Fruit fly (Drosophila melanogaster) whole organism, embryonic: ENCODE data around the gene Pdh.

Experiments
- Atf3 ChIP-seq: fragments of 200-800 bp; sonication (Bioruptor generic); optimal IDR thresholded peaks from 3 replicates; lab custom pipeline; 2016; ENCODE audit warnings: missing biosample characterization, missing genetic modification characterization
- Atf6 ChIP-seq: fragments of 200-800 bp; sonication (Bioruptor generic); IDR thresholded peaks from 2 replicates; pipeline ENCODE4 v1.3.6; 2022; ENCODE audit warnings: missing biosample characterization, missing genetic modification characterization
- B-H1 ChIP-seq: fragments of 200-800 bp; sonication (Bioruptor generic); IDR thresholded peaks from 3 replicates; pipeline ENCODE4 v1.3.6; 2022; ENCODE audit warnings: missing biosample characterization, missing genetic modification characterization
- CG10274 ChIP-seq: fragments of 200-800 bp; sonication (Bioruptor generic); optimal IDR thresholded peaks from 3 replicates; lab custom pipeline; 2017; ENCODE audit warnings: missing biosample characterization, mild to moderate bottlenecking, missing genetic modification characterization
- CG10321 ChIP-seq: fragments of 200-800 bp; sonication (Bioruptor generic); IDR thresholded peaks from 2 replicates; pipeline ENCODE4 v1.3.6; 2022; ENCODE audit warnings: missing biosample characterization, missing genetic modification characterization
- CG10366 ChIP-seq: fragments of 200-800 bp; sonication (Bioruptor generic); IDR thresholded peaks from 2 replicates; pipeline ENCODE4 v1.3.6; 2022; ENCODE audit warnings: missing biosample characterization, missing genetic modification characterization
- CG14965 ChIP-seq: fragments of 200-800 bp; sonication (Bioruptor generic); optimal IDR thresholded peaks from 2 replicates; lab custom pipeline; 2016; ENCODE audit warnings: missing biosample characterization, missing genetic modification characterization, borderline replicate concordance
- CG15269 ChIP-seq: fragments of 200-800 bp; sonication (Bioruptor generic); optimal IDR thresholded peaks from 2 replicates; lab custom pipeline; 2018; ENCODE audit warnings: missing biosample characterization, mild to moderate bottlenecking, missing genetic modification characterization, moderate library complexity
- CG1647 ChIP-seq: fragments of 200-800 bp; sonication (Bioruptor generic); optimal IDR thresholded peaks from 3 replicates; lab custom pipeline; 2016; ENCODE audit warnings: missing biosample characterization, missing genetic modification characterization
- CG2199 ChIP-seq: fragments of 200-800 bp; sonication (Bioruptor generic); IDR thresholded peaks from 3 replicates; pipeline ENCODE4 v1.3.6; 2022; ENCODE audit warnings: missing biosample characterization, missing genetic modification characterization
- CG3726 ChIP-seq: fragments of 200-800 bp; sonication (Bioruptor generic); IDR thresholded peaks from 3 replicates; pipeline ENCODE4, ENCODE4 v1.3.6; 2022; ENCODE audit warnings: missing biosample characterization, missing genetic modification characterization
- CG3995 ChIP-seq: fragments of 200-800 bp; sonication (Bioruptor generic); optimal IDR thresholded peaks from 3 replicates; lab custom pipeline; 2016; ENCODE audit warnings: missing biosample characterization, missing genetic modification characterization
- CG4424 ChIP-seq: fragments of 200-800 bp; sonication (Bioruptor generic); optimal IDR thresholded peaks from 3 replicates; lab custom pipeline; 2016; ENCODE audit warnings: missing biosample characterization, missing genetic modification characterization
- CG8089 ChIP-seq: fragments of 200-800 bp; sonication (Bioruptor generic); optimal IDR thresholded peaks from 3 replicates; lab custom pipeline; 2016; ENCODE audit warnings: missing biosample characterization, missing genetic modification characterization
- CG8281 ChIP-seq: fragments of 200-800 bp; sonication (Bioruptor generic); optimal IDR thresholded peaks from 2 replicates; lab custom pipeline; 2018; ENCODE audit warnings: missing biosample characterization, mild to moderate bottlenecking, missing genetic modification characterization, moderate library complexity
- CG8290 ChIP-seq, 3 experiments: fragments of 200-800 bp; sonication (Bioruptor generic); optimal IDR thresholded peaks; 2 replicates each; lab custom pipeline; 2016 to 2019; ENCODE audit warnings: missing biosample characterization in 3 of 3, missing genetic modification characterization in 3 of 3, mild to moderate bottlenecking in 2 of 3, moderate library complexity in 1 of 3
- CG8478 ChIP-seq: fragments of >200 bp; optimal IDR thresholded peaks from 2 replicates; lab custom pipeline; 2018
- Chrac-16 ChIP-seq: fragments of 200-800 bp; sonication (Bioruptor generic); optimal IDR thresholded peaks from 3 replicates; lab custom pipeline; 2016; ENCODE audit warnings: missing biosample characterization, missing genetic modification characterization
- Dad ChIP-seq: fragments of 200-800 bp; sonication (Bioruptor generic); optimal IDR thresholded peaks from 3 replicates; lab custom pipeline; 2016; ENCODE audit warnings: missing biosample characterization, missing genetic modification characterization
- Dip3 ChIP-seq: fragments of 200-800 bp; sonication (Bioruptor generic); optimal IDR thresholded peaks from 3 replicates; lab custom pipeline; 2016; ENCODE audit warnings: missing biosample characterization, missing genetic modification characterization
- Dref ChIP-seq: fragments of 200-800 bp; sonication (Bioruptor generic); IDR thresholded peaks from 2 replicates; pipeline ENCODE4 v1.3.6; 2022; ENCODE audit warnings: missing biosample characterization, missing genetic modification characterization
- Drgx ChIP-seq: fragments of 200-800 bp; sonication (Bioruptor generic); IDR thresholded peaks from 2 replicates; pipeline ENCODE4 v1.3.6; 2022; ENCODE audit warnings: missing biosample characterization, missing genetic modification characterization
- E2f2 ChIP-seq: fragments of 200-800 bp; sonication (Bioruptor generic); IDR thresholded peaks from 2 replicates; pipeline ENCODE4 v1.3.6; 2022; ENCODE audit warnings: missing biosample characterization, missing genetic modification characterization
- ERR ChIP-seq: fragments of 200-800 bp; sonication (Bioruptor generic); optimal IDR thresholded peaks from 2 replicates; lab custom pipeline; 2016; ENCODE audit warnings: missing biosample characterization, missing genetic modification characterization
- MESR4 ChIP-seq: fragments of 200-800 bp; sonication (Bioruptor generic); optimal IDR thresholded peaks from 2 replicates; lab custom pipeline; 2018; ENCODE audit warnings: missing biosample characterization, mild to moderate bottlenecking, missing genetic modification characterization, moderate library complexity
- Mes4 ChIP-seq: fragments of 200-800 bp; sonication (Bioruptor generic); optimal IDR thresholded peaks from 2 replicates; lab custom pipeline; 2016; ENCODE audit warnings: missing biosample characterization, missing genetic modification characterization
- Oli ChIP-seq: fragments of 200-800 bp; sonication (Bioruptor generic); optimal IDR thresholded peaks from 2 replicates; lab custom pipeline; 2018; ENCODE audit warnings: missing biosample characterization, mild to moderate bottlenecking, missing genetic modification characterization, moderate library complexity
- Ptx1 ChIP-seq: fragments of 200-800 bp; sonication (Bioruptor generic); IDR thresholded peaks from 2 replicates; pipeline ENCODE4 v1.3.6; 2022; ENCODE audit warnings: missing biosample characterization, missing genetic modification characterization
- Ravus ChIP-seq: fragments of 200-800 bp; sonication (Bioruptor generic); IDR thresholded peaks from 2 replicates; pipeline ENCODE4 v1.3.6; 2022; ENCODE audit warnings: missing biosample characterization, missing genetic modification characterization
- Sry-β ChIP-seq: fragments of 200-800 bp; sonication (Bioruptor generic); optimal IDR thresholded peaks from 2 replicates; lab custom pipeline; 2018; ENCODE audit warnings: missing biosample characterization, mild to moderate bottlenecking, missing genetic modification characterization, moderate library complexity
- Xbp1 ChIP-seq: fragments of 200-800 bp; sonication (Bioruptor generic); optimal IDR thresholded peaks from 3 replicates; lab custom pipeline; 2016; ENCODE audit warnings: missing biosample characterization, mild to moderate bottlenecking, missing genetic modification characterization
- abd-A ChIP-seq: fragments of 200-800 bp; sonication (Bioruptor generic); optimal IDR thresholded peaks from 3 replicates; lab custom pipeline; 2019; ENCODE audit warnings: missing biosample characterization, mild to moderate bottlenecking, missing genetic modification characterization, moderate library complexity
- al ChIP-seq: fragments of 200-800 bp; sonication (Bioruptor generic); IDR thresholded peaks from 2 replicates; pipeline ENCODE4 v1.3.6; 2022; ENCODE audit warnings: missing biosample characterization, missing genetic modification characterization
- cas ChIP-seq: fragments of 200-800 bp; sonication (Bioruptor generic); IDR thresholded peaks from 2 replicates; pipeline ENCODE4 v1.3.6; 2022; ENCODE audit warnings: missing biosample characterization, missing genetic modification characterization
- chn ChIP-seq: fragments of 200-800 bp; sonication (Bioruptor generic); optimal IDR thresholded peaks from 2 replicates; lab custom pipeline; 2016; ENCODE audit warnings: missing biosample characterization, missing genetic modification characterization
- crol ChIP-seq: fragments of 200-800 bp; sonication (Bioruptor generic); IDR thresholded peaks from 2 replicates; pipeline ENCODE4 v1.3.6; 2022; ENCODE audit warnings: missing biosample characterization, missing genetic modification characterization
- exex ChIP-seq: fragments of 200-800 bp; sonication (Bioruptor generic); optimal IDR thresholded peaks from 4 replicates; lab custom pipeline; 2018; ENCODE audit warnings: missing biosample characterization, mild to moderate bottlenecking, missing genetic modification characterization, moderate library complexity
- grn ChIP-seq: fragments of 200-800 bp; sonication (Bioruptor generic); optimal IDR thresholded peaks from 3 replicates; lab custom pipeline; 2017; ENCODE audit warnings: missing biosample characterization, missing genetic modification characterization
- kay ChIP-seq: fragments of 200-800 bp; sonication (Bioruptor generic); optimal IDR thresholded peaks from 2 replicates; lab custom pipeline; 2016; ENCODE audit warnings: missing biosample characterization, missing genetic modification characterization
- knrl ChIP-seq: fragments of 200-800 bp; sonication (Bioruptor generic); IDR thresholded peaks from 3 replicates; pipeline ENCODE4 v1.3.6; 2022; ENCODE audit warnings: missing biosample characterization, missing genetic modification characterization; ENCODE audit not compliant: partially characterized antibody
- lab ChIP-seq: fragments of 200-800 bp; sonication (Bioruptor generic); optimal IDR thresholded peaks from 3 replicates; lab custom pipeline; 2017; ENCODE audit warnings: missing biosample characterization, missing genetic modification characterization, mild to moderate bottlenecking, moderate library complexity, missing genetic modification reagents
- oc ChIP-seq: fragments of 200-800 bp; sonication (Bioruptor generic); optimal IDR thresholded peaks from 2 replicates; lab custom pipeline; 2018; ENCODE audit warnings: missing biosample characterization, mild to moderate bottlenecking, missing genetic modification characterization, moderate library complexity
- phol ChIP-seq: fragments of 200-800 bp; sonication (Bioruptor generic); optimal IDR thresholded peaks from 3 replicates; lab custom pipeline; 2018; ENCODE audit warnings: missing biosample characterization, mild to moderate bottlenecking, missing genetic modification characterization, moderate library complexity
- so ChIP-seq: fragments of 200-800 bp; sonication (Bioruptor generic); IDR thresholded peaks from 3 replicates; pipeline ENCODE4 v1.3.6; 2022; ENCODE audit warnings: missing biosample characterization, missing genetic modification characterization
- sob ChIP-seq: fragments of 200-800 bp; sonication (Bioruptor generic); IDR thresholded peaks from 2 replicates; pipeline ENCODE4 v1.3.6; 2022; ENCODE audit warnings: missing biosample characterization, missing genetic modification characterization
- tna ChIP-seq: fragments of 200-800 bp; sonication (Bioruptor generic); IDR thresholded peaks from 2 replicates; pipeline ENCODE4 v1.3.6; 2022; ENCODE audit warnings: missing biosample characterization, missing genetic modification characterization; ENCODE audit not compliant: partially characterized antibody
- toy ChIP-seq: fragments of 200-800 bp; sonication (Bioruptor generic); IDR thresholded peaks from 2 replicates; pipeline ENCODE4 v1.3.6; 2022; ENCODE audit warnings: missing biosample characterization, missing genetic modification characterization
- wek ChIP-seq: fragments of 200-800 bp; sonication (Bioruptor generic); optimal IDR thresholded peaks from 3 replicates; lab custom pipeline; 2018; ENCODE audit warnings: missing biosample characterization, mild to moderate bottlenecking, missing genetic modification characterization, moderate library complexity
- zfh1 ChIP-seq: fragments of 200-800 bp; sonication (Bioruptor generic); IDR thresholded peaks from 3 replicates; pipeline ENCODE4 v1.3.6; 2022; ENCODE audit warnings: missing biosample characterization, missing genetic modification characterization
- zfh2 ChIP-seq: fragments of 200-800 bp; sonication (Bioruptor generic); optimal IDR thresholded peaks from 2 replicates; lab custom pipeline; 2016; ENCODE audit warnings: missing biosample characterization, missing genetic modification characterization

Pdh gene

dm6 chr3L:16385880-16386584 lies 31.9 kb upstream of the Pdh start, which contains the start of the genes Agpat3 and RAF2 (continued):
- TF ChIP-seq lab (GFP tag; lab: Kevin White, UChicago): no peak
- no peak for TF ChIP-seq CG3995 (GFP tag; lab: Kevin White, UChicago)
- no peak for TF ChIP-seq crol (GFP tag; lab: Robert Waterston, UW)
- no peak for TF ChIP-seq CG10274 (GFP tag; lab: Kevin White, UChicago)
- no peak for TF ChIP-seq cas (GFP tag; lab: Robert Waterston, UW)
- TF ChIP-seq Oli: peak; percentile 33
- TF ChIP-seq Atf3 (GFP tag; lab: Kevin White, UChicago): no peak
- TF ChIP-seq Drgx (GFP tag; lab: Robert Waterston, UW): peak; percentile 5; the same call in 1 of the 2 replicates
- TF ChIP-seq CG14965 (GFP tag; lab: Kevin White, UChicago): no peak
- TF ChIP-seq Mes4 (GFP tag; lab: Kevin White, UChicago): no peak
- TF ChIP-seq Ptx1 (GFP tag; lab: Robert Waterston, UW): no peak; the same call in 1 of the 2 replicates
- TF ChIP-seq Dip3 (GFP tag; lab: Kevin White, UChicago): no peak
- TF ChIP-seq Dref (GFP tag; lab: Robert Waterston, UW): peak; percentile 11; the same call in 1 of the 2 replicates
- peak; percentile 45 for TF ChIP-seq CG10366 (GFP tag; lab: Robert Waterston, UW)
- no peak for TF ChIP-seq CG8290 (GFP tag; optimal IDR thresholded peaks at IDR 0.05; lab: Kevin White, UChicago)
- peak in 1 of 2 experiments; percentile 9 for TF ChIP-seq CG8290 (tag; optimal IDR thresholded peaks at IDR 0.05; lab: Kevin White, UChicago)
- no peak for TF ChIP-seq ERR (GFP tag; lab: Kevin White, UChicago)
- TF ChIP-seq B-H1 (GFP tag; lab: Robert Waterston, UW): no peak; the same call in 2 of the 3 replicates
- TF ChIP-seq phol (tag; lab: Kevin White, UChicago): peak; percentile 60
- TF ChIP-seq so (GFP tag; lab: Robert Waterston, UW): no peak
- peak; percentile 54; the same call in 1 of the 2 replicates for TF ChIP-seq sob (GFP tag; lab: Robert Waterston, UW)
- no peak for TF ChIP-seq CG3726 (GFP tag; lab: Robert Waterston, UW)
- peak; percentile 31; the same call in 1 of the 2 replicates for TF ChIP-seq E2f2 (GFP tag; lab: Robert Waterston, UW)
- no peak for TF ChIP-seq Sry-β (GFP tag; lab: Kevin White, UChicago)
- TF ChIP-seq exex: no peak
- no peak for TF ChIP-seq abd-A (tag; lab: Kevin White, UChicago)
- peak; percentile 48; the same call in 1 of the 3 replicates for TF ChIP-seq zfh1 (GFP tag; lab: Robert Waterston, UW)
- no peak for TF ChIP-seq knrl (GFP tag; lab: Robert Waterston, UW)
- TF ChIP-seq Ravus (GFP tag; lab: Robert Waterston, UW): no peak
- TF ChIP-seq Atf6 (GFP tag; lab: Robert Waterston, UW): no peak
- TF ChIP-seq al (GFP tag; lab: Robert Waterston, UW): peak; percentile 42
- TF ChIP-seq chn (GFP tag; lab: Kevin White, UChicago): no peak
- TF ChIP-seq Dad (GFP tag; lab: Kevin White, UChicago): peak; percentile 16
- no peak for TF ChIP-seq tna (GFP tag; lab: Robert Waterston, UW)
- TF ChIP-seq CG1647 (GFP tag; lab: Kevin White, UChicago): no peak
- TF ChIP-seq CG8089: no peak
- peak; percentile 53 for TF ChIP-seq Xbp1
- no peak for TF ChIP-seq wek (GFP tag; lab: Kevin White, UChicago)
- TF ChIP-seq CG8281: no peak
- TF ChIP-seq CG4424: peak; percentile 28
- no peak for TF ChIP-seq CG10321
- TF ChIP-seq Chrac-16 (GFP tag; lab: Kevin White, UChicago): peak; percentile 66
- TF ChIP-seq toy (GFP tag; lab: Robert Waterston, UW): no peak
- no peak for TF ChIP-seq kay (GFP tag; lab: Kevin White, UChicago)
- TF ChIP-seq CG8478 (lab: Kevin White, UChicago): no peak
- TF ChIP-seq CG15269 (tag; lab: Kevin White, UChicago): peak; percentile 66
- TF ChIP-seq CG2199: no peak
- TF ChIP-seq oc: no peak
- TF ChIP-seq zfh2 (GFP tag; lab: Kevin White, UChicago): peak; percentile 9
- no peak for TF ChIP-seq grn (GFP tag; lab: Kevin White, UChicago)
- no peak for TF ChIP-seq MESR4
